Worm (Caenorhabditis elegans): ENCODE data around the gene Y70C5B.2.

Y70C5B.2 gene

DNA sequence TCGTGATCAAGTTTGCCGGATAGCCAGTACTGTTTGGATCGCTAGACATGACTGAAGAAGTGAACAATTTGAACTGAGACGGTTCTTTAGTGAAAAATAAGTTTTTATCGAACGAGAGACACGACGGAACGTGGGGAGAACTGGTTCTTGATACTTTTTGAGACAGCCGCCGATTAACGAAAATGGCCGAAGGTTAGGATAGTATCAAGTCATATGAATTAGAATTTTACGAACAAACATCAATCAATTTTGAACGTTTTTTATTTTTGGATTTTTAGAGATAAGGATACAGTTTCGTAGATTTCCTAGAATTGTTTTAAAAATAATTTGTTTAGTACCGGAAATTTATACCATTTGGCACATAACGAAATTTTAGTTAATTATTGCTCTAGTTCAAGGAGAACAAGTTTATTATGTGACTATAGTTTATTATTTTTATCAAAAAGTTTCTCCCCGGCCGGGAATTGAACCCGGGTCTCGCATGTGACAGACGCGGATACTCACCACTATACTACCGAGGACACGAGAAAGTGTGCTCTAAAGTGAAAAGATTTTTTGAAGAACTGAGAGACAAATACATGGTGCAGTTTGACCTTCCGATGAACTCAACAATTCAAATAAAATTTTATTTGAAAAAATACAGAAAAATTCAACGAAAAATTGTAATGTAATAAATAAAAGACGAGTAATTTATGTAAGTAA lies 12.2 kb downstream of the Y70C5B.2 start, which contains the start of gene W06G6.20:
TSS of gene W06G6.20 (minus strand) at position 51 of the 702 bp plus-strand sequence.
- TF ChIP-seq Y55F3AM.14 (GFP tag; optimal IDR thresholded peaks at IDR 0.05) (no peak), elt-3 (tag; optimal IDR thresholded peaks at IDR 0.05) (no peak), C34F6.9 (tag; optimal IDR thresholded peaks at IDR 0.05) (no peak), unc-39 (tag; optimal IDR thresholded peaks at IDR 0.05) (no peak), ama-1 (optimal IDR thresholded peaks at IDR 0.05) (no peak), ZK546.5 (tag; optimal IDR thresholded peaks at IDR 0.05) (no peak), nhr-25 (tag; optimal IDR thresholded peaks at IDR 0.05) (no peak), egl-27 (tag; optimal IDR thresholded peaks at IDR 0.05) (no peak), nhr-237 (tag; optimal IDR thresholded peaks at IDR 0.05) (no peak), blmp-1 (tag; optimal IDR thresholded peaks at IDR 0.05; ENCODE audit: insufficient read depth) (no peak), mbf-1 (tag; optimal IDR thresholded peaks at IDR 0.05) (no peak), skn-1 (tag; optimal IDR thresholded peaks at IDR 0.05) (no peak), nhr-23 (tag; optimal IDR thresholded peaks at IDR 0.05) (no peak)

DNA sequence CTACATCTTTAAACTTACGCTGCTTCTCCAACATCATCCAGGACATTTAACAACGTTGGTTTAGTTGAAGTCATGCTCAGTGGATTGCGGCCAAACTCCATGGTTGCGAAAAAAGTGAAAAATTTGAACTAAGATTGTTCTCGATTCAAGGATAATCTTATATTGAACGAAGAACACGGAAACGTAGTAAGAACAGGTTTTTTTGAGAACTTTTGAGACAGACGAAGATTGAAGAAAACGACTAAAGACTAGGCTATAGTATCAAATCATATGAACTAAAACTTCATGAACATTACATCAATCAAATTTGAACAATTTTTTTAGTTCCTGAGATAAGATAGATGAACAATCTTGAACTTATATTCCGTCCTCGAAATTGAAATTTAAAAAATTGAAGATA lies 13.6 kb downstream of the Y70C5B.2 start, which contains the start of gene W06G6.10:
TSS of gene W06G6.10 (minus strand) at position 101 of the 400 bp plus-strand sequence.
- TF ChIP-seq ZK546.5 (tag; optimal IDR thresholded peaks at IDR 0.05) (no peak), nhr-237 (tag; optimal IDR thresholded peaks at IDR 0.05) (no peak), blmp-1 (tag; optimal IDR thresholded peaks at IDR 0.05; ENCODE audit: insufficient read depth) (no peak), F13H6.1 (tag; optimal IDR thresholded peaks at IDR 0.05) (no peak), ztf-4 (tag; optimal IDR thresholded peaks at IDR 0.05) (no peak), nhr-21 (tag; optimal IDR thresholded peaks at IDR 0.05) (no peak), crh-2 (tag; optimal IDR thresholded peaks at IDR 0.05) (no peak), ceh-82 (tag; optimal IDR thresholded peaks at IDR 0.05) (no peak), peb-1 (tag; optimal IDR thresholded peaks at IDR 0.05) (no peak), nhr-25 (tag; optimal IDR thresholded peaks at IDR 0.05) (no peak), fos-1 (tag; optimal IDR thresholded peaks at IDR 0.05) (no peak), gmeb-1 (tag; optimal IDR thresholded peaks at IDR 0.05) (no peak), lin-11 (tag; optimal IDR thresholded peaks at IDR 0.05) (no peak), skn-1 (tag; optimal IDR thresholded peaks at IDR 0.05) (no peak)

DNA sequence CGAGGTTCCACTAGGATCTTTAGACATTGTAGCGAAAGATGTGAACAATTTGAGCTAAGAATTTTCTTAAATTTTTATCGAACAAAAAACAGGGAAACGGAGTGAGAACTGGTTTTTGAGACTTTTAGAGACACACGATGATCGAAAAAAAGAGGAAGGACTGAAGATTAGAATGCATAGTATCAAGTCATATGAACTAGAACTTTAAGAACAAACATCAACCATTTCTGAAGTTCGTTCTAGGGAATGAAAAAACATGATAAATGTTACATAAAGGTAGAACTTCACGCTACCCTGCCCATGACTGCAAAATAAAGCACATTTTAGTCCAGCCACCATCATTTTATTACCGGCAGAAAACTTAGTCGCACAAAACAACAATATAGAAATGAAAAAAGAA lies 14.3 kb downstream of the Y70C5B.2 start, which contains the start of gene W06G6.9:
TSS of gene W06G6.9 (minus strand) at position 101 of the 400 bp plus-strand sequence.
- no peak for TF ChIP-seq ceh-16 (tag; optimal IDR thresholded peaks at IDR 0.05)
- no peak for TF ChIP-seq elt-3 (tag; optimal IDR thresholded peaks at IDR 0.05)
- no peak for TF ChIP-seq blmp-1 (tag; optimal IDR thresholded peaks at IDR 0.05; ENCODE audit: insufficient read depth)
- TF ChIP-seq peb-1 (tag; optimal IDR thresholded peaks at IDR 0.05), result no peak
- no peak for TF ChIP-seq alr-1 (tag; optimal IDR thresholded peaks at IDR 0.05)
- TF ChIP-seq zag-1 (tag; optimal IDR thresholded peaks at IDR 0.05), result no peak
- TF ChIP-seq sem-4 (tag; optimal IDR thresholded peaks at IDR 0.05), result no peak
- TF ChIP-seq gmeb-1 (tag; optimal IDR thresholded peaks at IDR 0.05), result no peak
- TF ChIP-seq crh-2 (tag; optimal IDR thresholded peaks at IDR 0.05), result no peak
- no peak for TF ChIP-seq nhr-25 (tag; optimal IDR thresholded peaks at IDR 0.05)
- TF ChIP-seq ztf-4 (tag; optimal IDR thresholded peaks at IDR 0.05), result no peak
- TF ChIP-seq nhr-21 (tag; optimal IDR thresholded peaks at IDR 0.05), result no peak
- TF ChIP-seq ama-1 (optimal IDR thresholded peaks at IDR 0.05), result no peak

DNA sequence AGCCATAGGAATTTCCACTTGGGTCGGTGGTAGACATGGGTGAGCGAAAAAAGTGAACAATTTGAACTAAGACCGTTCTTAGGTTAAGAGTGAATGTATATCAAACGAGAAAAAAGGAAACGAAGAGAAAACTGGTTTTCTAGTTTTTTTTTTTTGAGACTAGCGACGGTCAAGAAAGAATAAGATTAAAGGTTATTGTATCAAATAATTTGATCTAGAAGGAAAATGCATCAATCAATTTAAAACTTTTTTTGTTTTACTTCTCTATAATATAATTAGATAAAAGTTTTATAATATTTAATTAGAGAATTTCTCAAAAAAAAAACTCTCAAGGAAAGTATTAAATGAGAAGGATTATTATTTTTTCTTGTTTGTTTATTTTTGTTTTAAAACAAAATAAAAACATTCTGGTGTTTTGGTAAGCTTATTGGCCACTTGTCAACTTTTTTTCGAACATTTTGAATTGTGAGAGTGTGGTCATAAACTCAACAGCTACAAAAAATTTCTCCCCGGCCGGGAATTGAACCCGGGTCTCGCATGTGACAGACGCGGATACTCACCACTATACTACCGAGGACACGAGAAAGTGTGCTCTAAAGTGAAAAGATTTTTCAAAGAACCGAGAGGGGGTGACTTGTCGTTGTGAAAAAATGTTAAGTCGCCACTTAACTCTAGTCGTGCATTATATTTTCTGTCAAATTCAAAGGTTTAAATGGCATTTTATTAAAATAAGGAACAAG lies 15.3 kb downstream of the Y70C5B.2 start, which contains the start of gene W06G6.17:
TSS of gene W06G6.17 (minus strand) at position 51 of the 740 bp plus-strand sequence.
- no peak for TF ChIP-seq egl-27 (tag; optimal IDR thresholded peaks at IDR 0.05)
- no peak for TF ChIP-seq nhr-6 (tag; optimal IDR thresholded peaks at IDR 0.05)
- TF ChIP-seq ztf-4 (tag; optimal IDR thresholded peaks at IDR 0.05), result no peak
- no peak for TF ChIP-seq dmd-4 (tag; optimal IDR thresholded peaks at IDR 0.05)
- no peak for TF ChIP-seq blmp-1 (tag; optimal IDR thresholded peaks at IDR 0.05; ENCODE audit: insufficient read depth)
- TF ChIP-seq gmeb-1 (tag; optimal IDR thresholded peaks at IDR 0.05), result no peak
- TF ChIP-seq nhr-23 (tag; optimal IDR thresholded peaks at IDR 0.05), result no peak
- no peak for TF ChIP-seq mab-5 (tag; optimal IDR thresholded peaks at IDR 0.05)
- TF ChIP-seq C34F6.9 (tag; optimal IDR thresholded peaks at IDR 0.05), result no peak
- no peak for TF ChIP-seq lin-39 (tag; optimal IDR thresholded peaks at IDR 0.05)
- TF ChIP-seq nhr-129 (tag; optimal IDR thresholded peaks at IDR 0.05), result no peak
- TF ChIP-seq nhr-77 (tag; optimal IDR thresholded peaks at IDR 0.05), result no peak
- TF ChIP-seq ztf-1 (GFP tag; conservative IDR thresholded peaks at IDR 0.05), result no peak
- no peak for TF ChIP-seq F13H6.1 (tag; optimal IDR thresholded peaks at IDR 0.05)
- no peak for TF ChIP-seq ceh-16 (tag; optimal IDR thresholded peaks at IDR 0.05)
- TF ChIP-seq nhr-10 (tag; optimal IDR thresholded peaks at IDR 0.05), result no peak

All from whole organism, L2 larva.